Fruit fly (Drosophila melanogaster) whole organism, embryonic: ENCODE data around the gene CG9643.

ENCODE experiments used
- Atf6 ChIP-seq: fragments of 200-800 bp; sonication (Bioruptor generic); IDR thresholded peaks from 2 replicates; pipeline ENCODE4 v1.3.6; 2022; ENCODE audit warnings: missing biosample characterization, missing genetic modification characterization
- B-H1 ChIP-seq: fragments of 200-800 bp; sonication (Bioruptor generic); IDR thresholded peaks from 3 replicates; pipeline ENCODE4 v1.3.6; 2022; ENCODE audit warnings: missing biosample characterization, missing genetic modification characterization
- CG1024 ChIP-seq: fragments of 200-800 bp; sonication (Bioruptor generic); IDR thresholded peaks from 2 replicates; pipeline ENCODE4 v1.3.6; 2022; ENCODE audit warnings: missing biosample characterization, missing genetic modification characterization
- CG13775 ChIP-seq: fragments of 200-800 bp; sonication (Bioruptor generic); optimal IDR thresholded peaks from 3 replicates; lab custom pipeline; 2017; ENCODE audit warnings: missing biosample characterization, mild to moderate bottlenecking, missing genetic modification characterization
- CG14050 ChIP-seq: fragments of 200-800 bp; sonication (Bioruptor generic); IDR thresholded peaks from 3 replicates; pipeline ENCODE4 v1.3.6; 2022; ENCODE audit warnings: missing biosample characterization, missing genetic modification characterization
- CG1529 ChIP-seq: fragments of 200-800 bp; sonication (Bioruptor generic); optimal IDR thresholded peaks from 3 replicates; lab custom pipeline; 2018; ENCODE audit warnings: missing biosample characterization, missing genetic modification characterization
- CG15696 ChIP-seq: fragments of 200-800 bp; sonication (Bioruptor generic); optimal IDR thresholded peaks from 2 replicates; lab custom pipeline; 2019; ENCODE audit warnings: missing biosample characterization, mild to moderate bottlenecking, missing genetic modification characterization, moderate library complexity
- CG16813 ChIP-seq: fragments of 200-800 bp; sonication (Bioruptor generic); IDR thresholded peaks from 3 replicates; pipeline ENCODE4 v1.3.6; 2022; ENCODE audit warnings: missing biosample characterization, missing genetic modification characterization; ENCODE audit not compliant: partially characterized antibody
- CG17361 ChIP-seq: fragments of 200-800 bp; sonication (Bioruptor generic); IDR thresholded peaks from 3 replicates; pipeline ENCODE4 v1.3.6; 2022; ENCODE audit warnings: missing biosample characterization, missing genetic modification characterization
- CG17829 ChIP-seq: fragments of 200-800 bp; optimal IDR thresholded peaks from 2 replicates; lab custom pipeline; 2019; ENCODE audit warnings: missing biosample characterization, mild to moderate bottlenecking, missing genetic modification characterization, moderate library complexity
- CG2202 ChIP-seq: fragments of 200-800 bp; sonication (Bioruptor generic); optimal IDR thresholded peaks from 2 replicates; lab custom pipeline; 2018; ENCODE audit warnings: missing biosample characterization, mild to moderate bottlenecking, missing genetic modification characterization
- CG2678 ChIP-seq: fragments of 200-800 bp; sonication (Bioruptor generic); optimal IDR thresholded peaks from 3 replicates; lab custom pipeline; 2019; ENCODE audit warnings: missing biosample characterization, mild to moderate bottlenecking, missing genetic modification characterization, moderate library complexity
- CG32532 ChIP-seq: fragments of 200-800 bp; sonication (Bioruptor generic); IDR thresholded peaks from 2 replicates; pipeline ENCODE4 v1.3.6; 2022; ENCODE audit warnings: missing biosample characterization, missing genetic modification characterization
- CG32767 ChIP-seq: fragments of 200-800 bp; sonication (Bioruptor generic); IDR thresholded peaks from 2 replicates; pipeline ENCODE4 v1.3.6; 2022; ENCODE audit warnings: missing biosample characterization, missing genetic modification characterization
- CG3407 ChIP-seq: fragments of 200-800 bp; sonication (Bioruptor generic); optimal IDR thresholded peaks from 2 replicates; lab custom pipeline; 2018; ENCODE audit warnings: missing biosample characterization, mild to moderate bottlenecking, missing genetic modification characterization
- CG3838 ChIP-seq: fragments of 200-800 bp; sonication (Bioruptor generic); optimal IDR thresholded peaks from 3 replicates; lab custom pipeline; 2016; ENCODE audit warnings: missing biosample characterization, missing genetic modification characterization
- CG42726 ChIP-seq: fragments of 200-800 bp; sonication (Bioruptor generic); IDR thresholded peaks from 2 replicates; pipeline ENCODE4 v1.3.6; 2022; ENCODE audit warnings: missing biosample characterization, missing genetic modification characterization; ENCODE audit not compliant: partially characterized antibody
- CG4282 ChIP-seq: fragments of 200-800 bp; sonication (Bioruptor generic); optimal IDR thresholded peaks from 2 replicates; lab custom pipeline; 2016; ENCODE audit warnings: missing biosample characterization, missing genetic modification characterization
- CG43689 ChIP-seq: fragments of 200-800 bp; sonication (Bioruptor generic); IDR thresholded peaks from 2 replicates; pipeline ENCODE4 v1.3.6; 2022; ENCODE audit warnings: missing biosample characterization, missing genetic modification characterization
- CG4854 ChIP-seq: fragments of 200-800 bp; sonication (Bioruptor generic); optimal IDR thresholded peaks from 2 replicates; lab custom pipeline; 2016; ENCODE audit warnings: missing biosample characterization, missing genetic modification characterization, inconsistent platforms
- CG5245 ChIP-seq: fragments of 200-800 bp; sonication (Bioruptor generic); optimal IDR thresholded peaks from 3 replicates; lab custom pipeline; 2016; ENCODE audit warnings: missing biosample characterization, missing genetic modification characterization
- CG6813 ChIP-seq: fragments of 200-800 bp; sonication (Bioruptor generic); optimal IDR thresholded peaks from 2 replicates; lab custom pipeline; 2017; ENCODE audit warnings: missing biosample characterization, missing genetic modification characterization, mild to moderate bottlenecking, moderate library complexity, missing genetic modification reagents
- CG8359 ChIP-seq: fragments of 200-800 bp; sonication (Bioruptor generic); optimal IDR thresholded peaks from 2 replicates; lab custom pipeline; 2017; ENCODE audit warnings: missing biosample characterization, mild to moderate bottlenecking, missing genetic modification characterization, borderline replicate concordance
- D ChIP-seq, 2 experiments: fragments of 200-800 bp in 1 of 2; fragments of >200 bp in 1 of 2; sonication (Bioruptor generic) in 1 of 2; optimal IDR thresholded peaks; 2 replicates in 1 of 2; 3 replicates in 1 of 2; lab custom pipeline; 2017; ENCODE audit warnings: mild to moderate bottlenecking in 1 of 2, missing biosample characterization in 1 of 2, missing genetic modification characterization in 1 of 2, missing genetic modification reagents in 1 of 2
- Doc3 ChIP-seq: fragments of 200-800 bp; sonication (Bioruptor generic); IDR thresholded peaks from 3 replicates; pipeline ENCODE4 v1.3.6; 2022; ENCODE audit warnings: missing biosample characterization, missing genetic modification characterization; ENCODE audit not compliant: partially characterized antibody
- Eip74EF ChIP-seq, 2 experiments: fragments of 200-800 bp in 1 of 2; fragments of >200 bp in 1 of 2; sonication (Bioruptor generic) in 1 of 2; optimal IDR thresholded peaks; 2 replicates each; lab custom pipeline; 2017 to 2019; ENCODE audit warnings: missing biosample characterization in 2 of 2, missing genetic modification characterization in 2 of 2, mild to moderate bottlenecking in 1 of 2, moderate library complexity in 1 of 2
- Fer1 ChIP-seq: fragments of 200-800 bp; sonication (Bioruptor generic); optimal IDR thresholded peaks from 2 replicates; lab custom pipeline; 2017; ENCODE audit warnings: missing biosample characterization, mild to moderate bottlenecking, missing genetic modification characterization
- Fer2 ChIP-seq: fragments of 200-800 bp; sonication (Bioruptor generic); optimal IDR thresholded peaks from 2 replicates; lab custom pipeline; 2018; ENCODE audit warnings: missing biosample characterization, mild to moderate bottlenecking, missing genetic modification characterization, moderate library complexity
- HLH54F ChIP-seq: fragments of 200-800 bp; sonication (Bioruptor generic); optimal IDR thresholded peaks from 3 replicates; lab custom pipeline; 2016; ENCODE audit warnings: missing biosample characterization, missing genetic modification characterization
- Kr ChIP-seq: fragments of 200-800 bp; sonication (Bioruptor generic); optimal IDR thresholded peaks from 2 replicates; lab custom pipeline; 2017; ENCODE audit warnings: missing biosample characterization, mild to moderate bottlenecking, missing genetic modification characterization
- Meics ChIP-seq: fragments of 200-800 bp; sonication (Bioruptor generic); optimal IDR thresholded peaks from 2 replicates; lab custom pipeline; 2017; ENCODE audit warnings: missing biosample characterization, mild to moderate bottlenecking, missing genetic modification characterization
- Mes4 ChIP-seq: fragments of 200-800 bp; sonication (Bioruptor generic); optimal IDR thresholded peaks from 2 replicates; lab custom pipeline; 2016; ENCODE audit warnings: missing biosample characterization, missing genetic modification characterization
- Myb ChIP-seq: fragments of 200-800 bp; sonication (Bioruptor generic); optimal IDR thresholded peaks from 2 replicates; lab custom pipeline; 2016; ENCODE audit warnings: missing biosample characterization, missing genetic modification characterization
- NK7.1 ChIP-seq: fragments of 200-800 bp; sonication (Bioruptor generic); optimal IDR thresholded peaks from 3 replicates; lab custom pipeline; 2016; ENCODE audit warnings: missing biosample characterization, missing genetic modification characterization
- Nf-YA ChIP-seq: fragments of 200-800 bp; sonication (Bioruptor generic); IDR thresholded peaks from 2 replicates; pipeline ENCODE4 v1.3.6; 2022; ENCODE audit warnings: missing biosample characterization, missing genetic modification characterization
- NfI ChIP-seq: fragments of 200-800 bp; sonication (Bioruptor generic); optimal IDR thresholded peaks from 3 replicates; lab custom pipeline; 2018; ENCODE audit warnings: missing biosample characterization, mild to moderate bottlenecking, missing genetic modification characterization, moderate library complexity
- Pdp1 ChIP-seq, 2 experiments: fragments of 200-800 bp; sonication (Bioruptor generic); optimal IDR thresholded peaks; 3 replicates each; lab custom pipeline; 2016; ENCODE audit warnings: missing biosample characterization in 2 of 2, missing genetic modification characterization in 2 of 2, mild to moderate bottlenecking in 1 of 2, moderate library complexity in 1 of 2
- aop ChIP-seq: fragments of 200-800 bp; sonication (Bioruptor generic); IDR thresholded peaks from 2 replicates; pipeline ENCODE4 v1.3.6; 2022; ENCODE audit warnings: missing biosample characterization, missing genetic modification characterization
- ase ChIP-seq: fragments of 200-800 bp; sonication (Bioruptor generic); IDR thresholded peaks from 3 replicates; pipeline ENCODE4 v1.3.6; 2022; ENCODE audit warnings: missing biosample characterization, missing genetic modification characterization
- cad ChIP-seq: fragments of >200 bp; optimal IDR thresholded peaks from 2 replicates; lab custom pipeline; 2017; ENCODE audit warnings: missing biosample characterization, missing genetic modification characterization
- crp ChIP-seq, 2 experiments: fragments of 200-800 bp; sonication (Bioruptor generic); optimal IDR thresholded peaks; 2 replicates in 1 of 2; 3 replicates in 1 of 2; lab custom pipeline; 2017; ENCODE audit warnings: missing biosample characterization in 2 of 2, missing genetic modification characterization in 2 of 2, mild to moderate bottlenecking in 1 of 2, moderate library complexity in 1 of 2
- dimm ChIP-seq: fragments of 200-800 bp; sonication (Bioruptor generic); IDR thresholded peaks from 2 replicates; pipeline ENCODE4 v1.3.6; 2022; ENCODE audit warnings: missing biosample characterization, missing genetic modification characterization
- gt ChIP-seq: fragments of 200-800 bp; sonication (Bioruptor generic); IDR thresholded peaks from 2 replicates; pipeline ENCODE4 v1.3.6; 2022; ENCODE audit warnings: missing biosample characterization, missing genetic modification characterization
- ham ChIP-seq: fragments of 200-800 bp; sonication (Bioruptor generic); IDR thresholded peaks from 2 replicates; pipeline ENCODE4 v1.3.6; 2022; ENCODE audit warnings: missing biosample characterization, missing genetic modification characterization
- maf-S ChIP-seq: fragments of 200-800 bp; sonication (Bioruptor generic); optimal IDR thresholded peaks from 2 replicates; lab custom pipeline; 2016; ENCODE audit warnings: missing biosample characterization, missing genetic modification characterization
- sna ChIP-seq: fragments of 200-800 bp; sonication (Bioruptor generic); IDR thresholded peaks from 2 replicates; pipeline ENCODE4 v1.3.6; 2022; ENCODE audit warnings: missing biosample characterization, missing genetic modification characterization; ENCODE audit not compliant: partially characterized antibody
- tap ChIP-seq: fragments of 200-800 bp; optimal IDR thresholded peaks from 3 replicates; lab custom pipeline; 2019; ENCODE audit warnings: missing biosample characterization, mild to moderate bottlenecking, missing genetic modification characterization, moderate library complexity
- wdn ChIP-seq: fragments of 200-800 bp; sonication (Bioruptor generic); IDR thresholded peaks from 2 replicates; pipeline ENCODE4 v1.3.6; 2022; ENCODE audit warnings: missing biosample characterization, missing genetic modification characterization

Gene CG9643

DNA sequence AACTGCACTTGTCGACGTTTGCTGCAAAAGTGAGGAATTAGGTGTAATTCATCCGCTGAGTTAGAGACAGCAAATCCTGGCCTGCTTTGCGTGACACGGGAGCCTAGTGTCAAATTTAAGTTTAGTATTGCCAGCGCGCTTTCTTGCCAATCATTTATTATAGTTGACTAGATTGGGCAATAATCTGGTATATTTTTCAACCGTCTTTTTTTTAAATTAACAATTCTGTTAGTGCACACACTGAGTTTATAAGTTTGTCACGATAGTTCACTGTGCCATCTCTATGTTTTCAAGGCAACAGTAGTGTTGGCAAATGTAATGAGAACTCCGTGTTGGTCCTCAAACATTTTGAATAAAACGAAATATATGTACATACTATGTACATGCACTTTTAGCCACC is 2.3 kb downstream of the CG9643 start, which contains the start of the genes CG9641 and CG3165 (continued):
- TF ChIP-seq NK7.1 (peak; percentile 66), tap (tag; lab: Kevin White, UChicago) (no peak), CG6813 (GFP tag; lab: Kevin White, UChicago) (no peak), CG17361 (GFP tag; lab: Robert Waterston, UW) (no peak; the same call in 1 of the 3 replicates), Meics (GFP tag; lab: Kevin White, UChicago) (peak; percentile 82), Myb (peak; percentile 92), CG43689 (peak; percentile 52), ase (GFP tag; lab: Robert Waterston, UW) (peak; percentile 69), D (optimal IDR thresholded peaks at IDR 0.05; lab: Kevin White, UChicago) (no peak), D (GFP tag; optimal IDR thresholded peaks at IDR 0.05; lab: Kevin White, UChicago) (peak; percentile 72), CG4854 (GFP tag; lab: Kevin White, UChicago) (peak; percentile 78), CG13775 (GFP tag; lab: Kevin White, UChicago) (peak; percentile 86), Pdp1 (GFP tag; optimal IDR thresholded peaks at IDR 0.05; lab: Kevin White, UChicago) (peak; percentile 88 to 90), Nf-YA (peak; percentile 71; the same call in 1 of the 2 replicates), ham (GFP tag; lab: Robert Waterston, UW) (peak; percentile 20; the same call in 1 of the 2 replicates), CG4282 (GFP tag; lab: Kevin White, UChicago) (peak; percentile 82), sna (GFP tag; lab: Robert Waterston, UW) (peak; percentile 99), CG5245 (peak; percentile 87), dimm (no peak), CG3838 (GFP tag; lab: Kevin White, UChicago) (peak; percentile 59), Kr (GFP tag; lab: Kevin White, UChicago) (no peak), CG3407 (GFP tag; lab: Kevin White, UChicago) (no peak), CG17829 (tag; lab: Kevin White, UChicago) (peak; percentile 90), cad (GFP tag; lab: Kevin White, UChicago) (no peak), NfI (GFP tag; lab: Kevin White, UChicago) (peak; percentile 87), Fer2 (tag; lab: Kevin White, UChicago) (peak; percentile 70), CG32767 (peak; percentile 65; the same call in 1 of the 2 replicates), CG42726 (GFP tag; lab: Robert Waterston, UW) (no peak; the same call in 1 of the 2 replicates), CG14050 (peak; percentile 46; the same call in 1 of the 3 replicates), Mes4 (GFP tag; lab: Kevin White, UChicago) (peak; percentile 80), gt (peak; percentile 55; the same call in 1 of the 2 replicates), CG32532 (GFP tag; lab: Robert Waterston, UW) (peak; percentile 85), CG1024 (peak; percentile 21; the same call in 1 of the 2 replicates), CG8359 (GFP tag; lab: Kevin White, UChicago) (peak; percentile 51), crp (GFP tag; optimal IDR thresholded peaks at IDR 0.05; lab: Kevin White, UChicago) (peak in 1 of 2 experiments; percentile 46), CG2678 (tag; lab: Kevin White, UChicago) (no peak), Eip74EF (GFP tag; optimal IDR thresholded peaks at IDR 0.05; lab: Kevin White, UChicago) (no peak), maf-S (GFP tag; lab: Kevin White, UChicago) (peak; percentile 88), Doc3 (GFP tag; lab: Robert Waterston, UW) (peak; percentile 98), HLH54F (GFP tag; lab: Kevin White, UChicago) (peak; percentile 93), aop (no peak), CG16813 (GFP tag; lab: Robert Waterston, UW) (peak; percentile 97), Fer1 (GFP tag; lab: Kevin White, UChicago) (peak; percentile 82), Atf6 (peak; percentile 80), CG1529 (GFP tag; lab: Kevin White, UChicago) (no peak), CG15696 (tag; lab: Kevin White, UChicago) (peak; percentile 85), CG2202 (tag; lab: Kevin White, UChicago) (peak; percentile 61), B-H1 (GFP tag; lab: Robert Waterston, UW) (peak; percentile 62), wdn (GFP tag; lab: Robert Waterston, UW) (no peak; the same call in 1 of the 2 replicates)
